Worm (Caenorhabditis elegans): ENCODE results near the gene Y69A2AL.2.

ce11 chrIV:2488520-2488919 is 6.5 kb downstream of the Y69A2AL.2 start, which contains the start of gene Y69A2AR.19:
- no peak for TF ChIP-seq him-1 (tag; optimal IDR thresholded peaks at IDR 0.05)
- TF ChIP-seq W03F9.2 (tag; optimal IDR thresholded peaks at IDR 0.05): no peak

All from whole organism, L4/young adult.